Fruit fly (Drosophila melanogaster): ENCODE measurements around the gene dbr.

- TF ChIP-seq CG14711 (tag; optimal IDR thresholded peaks at IDR 0.05), result no peak
- TF ChIP-seq ovo (GFP tag; optimal IDR thresholded peaks at IDR 0.05), result no peak
- no peak for TF ChIP-seq Hr96 (GFP tag; optimal IDR thresholded peaks at IDR 0.05)
- no peak for TF ChIP-seq kay (GFP tag; ENCODE audit: borderline replicate concordance)
- TF ChIP-seq Crg-1 (GFP tag; optimal IDR thresholded peaks at IDR 0.05), result no peak
- no peak for TF ChIP-seq cnc (optimal IDR thresholded peaks at IDR 0.05)
- TF ChIP-seq CG7045 (GFP tag; optimal IDR thresholded peaks at IDR 0.05), result no peak
- no peak for TF ChIP-seq pad (GFP tag; optimal IDR thresholded peaks at IDR 0.05)
Observed at dm6 chr2L:88528-88927, 22.2 kb downstream of the dbr start.

Data from whole organism, adult.